Fruit fly (Drosophila melanogaster) whole organism, embryonic: ENCODE data around the gene NKCC.

Experiments
- B-H2 ChIP-seq: fragments of 200-800 bp; sonication (Bioruptor generic); optimal IDR thresholded peaks from 2 replicates; lab custom pipeline; 2018; ENCODE audit warnings: missing biosample characterization, mild to moderate bottlenecking, missing genetic modification characterization
- CG10431 ChIP-seq: fragments of 200-800 bp; sonication (Bioruptor generic); optimal IDR thresholded peaks from 3 replicates; lab custom pipeline; 2018; ENCODE audit warnings: missing biosample characterization, mild to moderate bottlenecking, missing genetic modification characterization
- CG10543 ChIP-seq: fragments of 200-800 bp; sonication (Bioruptor generic); optimal IDR thresholded peaks from 3 replicates; lab custom pipeline; 2017; ENCODE audit warnings: missing biosample characterization, mild to moderate bottlenecking, missing genetic modification characterization, moderate library complexity
- CG10959 ChIP-seq: fragments of 200-800 bp; sonication (Bioruptor generic); IDR thresholded peaks from 2 replicates; pipeline ENCODE4 v1.3.6; 2022; ENCODE audit warnings: missing biosample characterization, missing genetic modification characterization
- CG12155 ChIP-seq: fragments of 200-800 bp; sonication (Bioruptor generic); optimal IDR thresholded peaks from 3 replicates; lab custom pipeline; 2016; ENCODE audit warnings: missing biosample characterization, missing genetic modification characterization
- CG12299 ChIP-seq: fragments of 200-800 bp; sonication (Bioruptor generic); optimal IDR thresholded peaks from 2 replicates; lab custom pipeline; 2018; ENCODE audit warnings: missing biosample characterization, mild to moderate bottlenecking, missing genetic modification characterization
- CG13123 ChIP-seq: fragments of 200-800 bp; sonication (Bioruptor generic); optimal IDR thresholded peaks from 2 replicates; lab custom pipeline; 2016; ENCODE audit warnings: missing biosample characterization, missing genetic modification characterization
- CG13287 ChIP-seq: fragments of 200-800 bp; sonication (Bioruptor generic); IDR thresholded peaks from 2 replicates; pipeline ENCODE4 v1.3.6; 2022; ENCODE audit warnings: missing biosample characterization, missing genetic modification characterization; ENCODE audit not compliant: partially characterized antibody
- CG14014 ChIP-seq: fragments of 200-800 bp; sonication (Bioruptor generic); IDR thresholded peaks from 2 replicates; pipeline ENCODE4 v1.3.6; 2022; ENCODE audit warnings: missing biosample characterization, missing genetic modification characterization
- CG14050 ChIP-seq: fragments of 200-800 bp; sonication (Bioruptor generic); IDR thresholded peaks from 3 replicates; pipeline ENCODE4 v1.3.6; 2022; ENCODE audit warnings: missing biosample characterization, missing genetic modification characterization
- CG2678 ChIP-seq: fragments of 200-800 bp; sonication (Bioruptor generic); optimal IDR thresholded peaks from 3 replicates; lab custom pipeline; 2019; ENCODE audit warnings: missing biosample characterization, mild to moderate bottlenecking, missing genetic modification characterization, moderate library complexity
- CG2712 ChIP-seq: fragments of 200-800 bp; optimal IDR thresholded peaks from 3 replicates; lab custom pipeline; 2019; ENCODE audit warnings: missing biosample characterization, mild to moderate bottlenecking, missing genetic modification characterization, moderate library complexity
- CG31441 ChIP-seq: fragments of 200-800 bp; sonication (Bioruptor generic); IDR thresholded peaks from 2 replicates; pipeline ENCODE4 v1.3.6; 2022; ENCODE audit warnings: missing biosample characterization, missing genetic modification characterization
- CG32767 ChIP-seq: fragments of 200-800 bp; sonication (Bioruptor generic); IDR thresholded peaks from 2 replicates; pipeline ENCODE4 v1.3.6; 2022; ENCODE audit warnings: missing biosample characterization, missing genetic modification characterization
- CG3407 ChIP-seq: fragments of 200-800 bp; sonication (Bioruptor generic); optimal IDR thresholded peaks from 2 replicates; lab custom pipeline; 2018; ENCODE audit warnings: missing biosample characterization, mild to moderate bottlenecking, missing genetic modification characterization
- CG34422 ChIP-seq: fragments of 200-800 bp; sonication (Bioruptor generic); IDR thresholded peaks from 3 replicates; pipeline ENCODE4 v1.3.6; 2022; ENCODE audit warnings: missing biosample characterization, missing genetic modification characterization
- CG4328 ChIP-seq: fragments of 200-800 bp; sonication (Bioruptor generic); optimal IDR thresholded peaks from 3 replicates; lab custom pipeline; 2017; ENCODE audit warnings: missing biosample characterization, missing genetic modification reagents, missing genetic modification characterization
- CG4617 ChIP-seq: fragments of 200-800 bp; sonication (Bioruptor generic); optimal IDR thresholded peaks from 3 replicates; lab custom pipeline; 2016; ENCODE audit warnings: missing biosample characterization, missing genetic modification characterization, borderline replicate concordance
- CG4820 ChIP-seq: fragments of 200-800 bp; sonication (Bioruptor generic); optimal IDR thresholded peaks from 3 replicates; lab custom pipeline; 2016; ENCODE audit warnings: missing biosample characterization, missing genetic modification characterization
- CG7839 ChIP-seq: fragments of 200-800 bp; sonication (Bioruptor generic); optimal IDR thresholded peaks from 3 replicates; lab custom pipeline; 2018; ENCODE audit warnings: missing biosample characterization, mild to moderate bottlenecking, missing genetic modification characterization, moderate library complexity
- CG9437 ChIP-seq: fragments of 200-800 bp; sonication (Bioruptor generic); optimal IDR thresholded peaks from 2 replicates; lab custom pipeline; 2018; ENCODE audit warnings: missing biosample characterization, mild to moderate bottlenecking, missing genetic modification characterization
- CG9876 ChIP-seq: fragments of 200-800 bp; sonication (Bioruptor generic); optimal IDR thresholded peaks from 2 replicates; lab custom pipeline; 2016; ENCODE audit warnings: missing biosample characterization, missing genetic modification characterization
- Deaf1 ChIP-seq: fragments of 200-800 bp; optimal IDR thresholded peaks from 3 replicates; lab custom pipeline; 2019; ENCODE audit warnings: missing biosample characterization, mild to moderate bottlenecking, missing genetic modification characterization, moderate library complexity
- Doc3 ChIP-seq: fragments of 200-800 bp; sonication (Bioruptor generic); IDR thresholded peaks from 3 replicates; pipeline ENCODE4 v1.3.6; 2022; ENCODE audit warnings: missing biosample characterization, missing genetic modification characterization; ENCODE audit not compliant: partially characterized antibody
- E2f2 ChIP-seq: fragments of 200-800 bp; sonication (Bioruptor generic); IDR thresholded peaks from 2 replicates; pipeline ENCODE4 v1.3.6; 2022; ENCODE audit warnings: missing biosample characterization, missing genetic modification characterization
- Hey ChIP-seq: fragments of 200-800 bp; sonication (Bioruptor generic); optimal IDR thresholded peaks from 3 replicates; lab custom pipeline; 2018; ENCODE audit warnings: missing biosample characterization, mild to moderate bottlenecking, missing genetic modification characterization
- Hmr ChIP-seq: fragments of 200-800 bp; sonication (Bioruptor generic); optimal IDR thresholded peaks from 3 replicates; lab custom pipeline; 2017; ENCODE audit warnings: mild to moderate bottlenecking, missing biosample characterization, missing genetic modification reagents, missing genetic modification characterization
- Med ChIP-seq: fragments of 200-800 bp; sonication (Bioruptor generic); peaks from one replicate; lab custom pipeline; 2016; ENCODE audit warnings: missing biosample characterization, missing genetic modification characterization, mild to moderate bottlenecking, inconsistent platforms, moderate library complexity
- Myb ChIP-seq: fragments of 200-800 bp; sonication (Bioruptor generic); optimal IDR thresholded peaks from 2 replicates; lab custom pipeline; 2016; ENCODE audit warnings: missing biosample characterization, missing genetic modification characterization
- NC2α ChIP-seq: fragments of 200-800 bp; sonication (Bioruptor generic); optimal IDR thresholded peaks from 2 replicates; lab custom pipeline; 2016; ENCODE audit warnings: missing biosample characterization, missing genetic modification characterization
- Rx ChIP-seq: fragments of 200-800 bp; sonication (Bioruptor generic); IDR thresholded peaks from 2 replicates; pipeline ENCODE4 v1.3.6; 2022; ENCODE audit warnings: missing biosample characterization, missing genetic modification characterization
- Sin3A ChIP-seq: fragments of >200 bp; optimal IDR thresholded peaks from 2 replicates; lab custom pipeline; 2018
- ash1 ChIP-seq: fragments of 200-800 bp; sonication (Bioruptor generic); optimal IDR thresholded peaks from 2 replicates; lab custom pipeline; 2018; ENCODE audit warnings: missing biosample characterization, mild to moderate bottlenecking, missing genetic modification characterization
- bab2 ChIP-seq: fragments of 200-800 bp; sonication (Bioruptor generic); optimal IDR thresholded peaks from 2 replicates; lab custom pipeline; 2016; ENCODE audit warnings: missing biosample characterization, missing genetic modification characterization
- bcd ChIP-seq: fragments of 200-800 bp; sonication (Bioruptor generic); optimal IDR thresholded peaks from 2 replicates; lab custom pipeline; 2017; ENCODE audit warnings: missing biosample characterization, mild to moderate bottlenecking, missing genetic modification characterization
- chif ChIP-seq, 2 experiments: fragments of 200-800 bp; sonication (Bioruptor generic); optimal IDR thresholded peaks; 3 replicates each; lab custom pipeline; 2016; ENCODE audit warnings: missing biosample characterization in 2 of 2, missing genetic modification characterization in 2 of 2
- chinmo ChIP-seq: fragments of 200-800 bp; sonication (Bioruptor generic); IDR thresholded peaks from 4 replicates; pipeline ENCODE4 v1.3.6; 2022; ENCODE audit warnings: missing biosample characterization, missing genetic modification characterization; ENCODE audit not compliant: partially characterized antibody
- dati ChIP-seq: fragments of 200-800 bp; sonication (Bioruptor generic); IDR thresholded peaks from 2 replicates; pipeline ENCODE4 v1.3.6; 2022; ENCODE audit warnings: missing biosample characterization, missing genetic modification characterization
- ems ChIP-seq: fragments of 200-800 bp; sonication (Bioruptor generic); optimal IDR thresholded peaks from 3 replicates; lab custom pipeline; 2016; ENCODE audit warnings: missing biosample characterization, missing genetic modification characterization
- gce ChIP-seq: fragments of 200-800 bp; sonication (Bioruptor generic); IDR thresholded peaks from 3 replicates; pipeline ENCODE4 v1.3.6; 2022; ENCODE audit warnings: missing biosample characterization, missing genetic modification characterization
- gsb ChIP-seq: fragments of 200-800 bp; sonication (Bioruptor generic); IDR thresholded peaks from 2 replicates; pipeline ENCODE4 v1.3.6; 2022; ENCODE audit warnings: missing biosample characterization, missing genetic modification characterization
- hb ChIP-seq: fragments of 200-800 bp; sonication (Bioruptor generic); IDR thresholded peaks from 3 replicates; pipeline ENCODE4 v1.3.6; 2022; ENCODE audit warnings: missing biosample characterization, missing genetic modification characterization; ENCODE audit not compliant: partially characterized antibody
- ind ChIP-seq: fragments of 200-800 bp; sonication (Bioruptor generic); optimal IDR thresholded peaks from 3 replicates; lab custom pipeline; 2016; ENCODE audit warnings: missing biosample characterization, missing genetic modification characterization
- rib ChIP-seq: fragments of 200-800 bp; sonication (Bioruptor generic); IDR thresholded peaks from 2 replicates; pipeline ENCODE4 v1.3.6; 2022; ENCODE audit warnings: missing biosample characterization, missing genetic modification characterization
- slbo ChIP-seq: fragments of 200-800 bp; sonication (Bioruptor generic); IDR thresholded peaks from 2 replicates; pipeline ENCODE4 v1.3.6; 2022; ENCODE audit warnings: missing biosample characterization, missing genetic modification characterization
- sob ChIP-seq: fragments of 200-800 bp; sonication (Bioruptor generic); IDR thresholded peaks from 2 replicates; pipeline ENCODE4 v1.3.6; 2022; ENCODE audit warnings: missing biosample characterization, missing genetic modification characterization
- sug ChIP-seq: fragments of 200-800 bp; optimal IDR thresholded peaks from 2 replicates; lab custom pipeline; 2019; ENCODE audit warnings: missing biosample characterization, mild to moderate bottlenecking, missing genetic modification characterization, moderate library complexity
- tio ChIP-seq: fragments of 200-800 bp; sonication (Bioruptor generic); optimal IDR thresholded peaks from 2 replicates; lab custom pipeline; 2017; ENCODE audit warnings: missing biosample characterization, missing genetic modification characterization, inconsistent platforms
- trem ChIP-seq: fragments of 200-800 bp; optimal IDR thresholded peaks from 3 replicates; lab custom pipeline; 2019; ENCODE audit warnings: missing biosample characterization, mild to moderate bottlenecking, missing genetic modification characterization, moderate library complexity
- trh ChIP-seq: fragments of 200-800 bp; sonication (Bioruptor generic); optimal IDR thresholded peaks from 2 replicates; lab custom pipeline; 2016; ENCODE audit warnings: missing biosample characterization, missing genetic modification characterization
- zfh1 ChIP-seq: fragments of 200-800 bp; sonication (Bioruptor generic); IDR thresholded peaks from 3 replicates; pipeline ENCODE4 v1.3.6; 2022; ENCODE audit warnings: missing biosample characterization, missing genetic modification characterization

Gene NKCC

DNA sequence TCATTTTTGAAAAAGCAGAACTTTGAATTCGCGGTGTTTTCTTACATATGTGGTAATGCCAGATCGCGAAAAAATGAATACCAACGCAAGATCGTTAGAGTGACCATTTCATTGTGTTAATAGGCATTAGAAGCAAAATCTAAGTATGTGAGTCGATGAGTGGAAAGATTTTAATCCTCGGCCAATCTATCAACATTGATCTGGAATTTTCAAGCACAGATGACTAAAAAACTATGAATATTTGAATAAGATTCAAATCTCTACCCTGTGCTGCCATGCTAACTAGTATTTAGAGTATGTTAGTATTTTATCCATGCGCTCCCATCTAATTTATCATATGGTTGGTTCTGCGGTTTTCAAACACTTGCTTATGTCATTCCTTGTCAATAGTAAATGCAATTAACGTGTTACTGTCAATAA is 14.1 kb upstream of the NKCC start (continued):
- TF ChIP-seq CG4617 (GFP tag; lab: Kevin White, UChicago) (peak; percentile 3), CG4820 (GFP tag; lab: Kevin White, UChicago) (no peak), trem (tag; lab: Kevin White, UChicago) (peak; percentile 50), CG4328 (GFP tag; lab: Kevin White, UChicago) (no peak), gsb (GFP tag; lab: Robert Waterston, UW) (no peak), CG10431 (GFP tag; lab: Kevin White, UChicago) (no peak), Sin3A (peak; percentile 37), CG9437 (peak; percentile 69), tio (no peak), CG31441 (no peak), chif (GFP tag; optimal IDR thresholded peaks at IDR 0.05; lab: Kevin White, UChicago) (no peak), CG32767 (GFP tag; lab: Robert Waterston, UW) (no peak), sob (GFP tag; lab: Robert Waterston, UW) (no peak), CG12155 (GFP tag; lab: Kevin White, UChicago) (no peak), CG14014 (GFP tag; lab: Robert Waterston, UW) (no peak), CG13123 (GFP tag; lab: Kevin White, UChicago) (no peak), slbo (GFP tag; lab: Robert Waterston, UW) (no peak), Myb (peak; percentile 85), ems (GFP tag; lab: Kevin White, UChicago) (peak; percentile 12), CG13287 (GFP tag; lab: Robert Waterston, UW) (no peak), CG9876 (GFP tag; lab: Kevin White, UChicago) (no peak)

- TF ChIP-seq bcd (GFP tag; lab: Kevin White, UChicago) (no peak), NC2α (GFP tag; lab: Kevin White, UChicago) (no peak), B-H2 (GFP tag; lab: Kevin White, UChicago) (no peak), CG10959 (GFP tag; lab: Robert Waterston, UW) (no peak), Rx (GFP tag; lab: Robert Waterston, UW) (no peak), E2f2 (no peak), CG34422 (GFP tag; lab: Robert Waterston, UW) (no peak), ind (GFP tag; lab: Kevin White, UChicago) (no peak), Med (GFP tag; lab: Kevin White, UChicago) (no peak), Myb (no peak), CG14050 (GFP tag; lab: Robert Waterston, UW) (no peak), CG3407 (no peak), CG2678 (no peak), CG2712 (tag; lab: Kevin White, UChicago) (no peak), CG12299 (tag; lab: Kevin White, UChicago) (no peak), Hmr (no peak), rib (GFP tag; lab: Robert Waterston, UW) (no peak), CG7839 (tag; lab: Kevin White, UChicago) (no peak), bab2 (GFP tag; lab: Kevin White, UChicago) (no peak), trh (GFP tag; lab: Kevin White, UChicago) (no peak)
Observed at dm6 chr3R:5514759-5515158, 12.3 kb upstream of the NKCC start.

- peak; percentile 43 for TF ChIP-seq CG10543
- TF ChIP-seq B-H2 (GFP tag; lab: Kevin White, UChicago): peak; percentile 38
- TF ChIP-seq dati: no peak
- no peak for TF ChIP-seq hb (GFP tag; lab: Robert Waterston, UW)
- TF ChIP-seq ash1: no peak
- TF ChIP-seq Hey (tag; lab: Kevin White, UChicago): peak; percentile 99
- TF ChIP-seq Doc3 (GFP tag; lab: Robert Waterston, UW): 0 out of 3 replicates have a peak, but pooled peaks have one; percentile 16
- 0 out of 4 replicates have a peak, but pooled peaks have one; percentile 73 for TF ChIP-seq chinmo (GFP tag; lab: Robert Waterston, UW)
- no peak for TF ChIP-seq zfh1 (GFP tag; lab: Robert Waterston, UW)
- peak; percentile 84 for TF ChIP-seq Deaf1 (tag; lab: Kevin White, UChicago)
- no peak for TF ChIP-seq gce (GFP tag; lab: Robert Waterston, UW)
- TF ChIP-seq sug: peak; percentile 62
Observed at dm6 chr3R:5503789-5504387, 1.4 kb upstream of the NKCC start.
